Fruit fly (Drosophila melanogaster): ENCODE results near the gene CG5968.

DNA sequence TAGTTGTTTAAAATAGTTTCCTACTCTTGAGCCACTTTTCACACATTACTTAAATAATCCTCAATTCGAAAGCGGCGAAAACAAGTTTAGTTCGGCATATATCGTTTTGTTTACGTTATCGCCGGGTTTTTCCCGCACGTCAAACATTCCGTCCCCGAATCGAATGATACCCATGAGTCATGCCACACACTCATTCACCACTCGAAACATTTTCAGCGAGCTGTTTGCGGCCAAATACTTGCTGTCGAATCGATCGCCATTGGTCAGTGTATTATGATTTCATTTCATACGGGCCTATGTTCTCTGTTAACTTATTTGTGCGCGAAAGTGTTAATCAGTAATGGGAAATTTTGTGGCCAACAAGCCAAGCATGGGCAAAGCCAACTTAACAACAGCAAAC lies 21.3 kb downstream of the CG5968 start:
- no peak for TF ChIP-seq Abd-B (GFP tag; optimal IDR thresholded peaks at IDR 0.05)
- TF ChIP-seq Hnf4 (GFP tag; optimal IDR thresholded peaks at IDR 0.05), result no peak
- TF ChIP-seq Vsx2 (GFP tag; optimal IDR thresholded peaks at IDR 0.05; ENCODE audit: partially characterized antibody), result no peak
- no peak for TF ChIP-seq Hr83 (GFP tag; optimal IDR thresholded peaks at IDR 0.05; ENCODE audit: poor library complexity, severe bottlenecking)
- TF ChIP-seq Myc (optimal IDR thresholded peaks at IDR 0.05), result no peak
- TF ChIP-seq dl (GFP tag; optimal IDR thresholded peaks at IDR 0.05; ENCODE audit: insufficient read depth in 1 of 2, partially characterized antibody in 2 of 2), result peak in 1 of 2 experiments; percentile 44
- TF ChIP-seq Mio (GFP tag; optimal IDR thresholded peaks at IDR 0.05), result no peak
- no peak for TF ChIP-seq rgr (GFP tag; optimal IDR thresholded peaks at IDR 0.05)
- peak; percentile 1 for TF ChIP-seq psq (GFP tag; optimal IDR thresholded peaks at IDR 0.05)
- no peak for TF ChIP-seq br (GFP tag; optimal IDR thresholded peaks at IDR 0.05)
- TF ChIP-seq h (GFP tag; optimal IDR thresholded peaks at IDR 0.05), result no peak
- no peak for TF ChIP-seq fru (GFP tag; optimal IDR thresholded peaks at IDR 0.05)
- TF ChIP-seq tai (GFP tag; optimal IDR thresholded peaks at IDR 0.05), result no peak
